Fruit fly (Drosophila melanogaster) whole organism, pupa: ENCODE measurements around the gene tplus3a.

Experiments
- CG10348 ChIP-seq: fragments of 200-800 bp; sonication (Bioruptor generic); IDR thresholded peaks from 2 replicates; pipeline ENCODE4 v1.3.6; 2022; ENCODE audit warnings: missing biosample characterization, missing genetic modification characterization
- CG12605 ChIP-seq: fragments of 200-800 bp; sonication (Bioruptor generic); IDR thresholded peaks from 2 replicates; pipeline ENCODE4 v1.3.6; 2022; ENCODE audit warnings: missing biosample characterization, missing genetic modification characterization
- CG13204 ChIP-seq: fragments of 200-800 bp; sonication (Bioruptor generic); optimal IDR thresholded peaks from 2 replicates; lab custom pipeline; 2018; ENCODE audit warnings: missing biosample characterization, mild to moderate bottlenecking, missing genetic modification characterization, moderate library complexity
- CG14655 ChIP-seq: fragments of 200-800 bp; sonication (Bioruptor generic); optimal IDR thresholded peaks from 3 replicates; lab custom pipeline; 2017; ENCODE audit warnings: mild to moderate bottlenecking, missing biosample characterization, missing genetic modification reagents, missing genetic modification characterization
- CG15710 ChIP-seq: fragments of 200-800 bp; sonication (Bioruptor generic); optimal IDR thresholded peaks from 2 replicates; lab custom pipeline; 2018; ENCODE audit warnings: missing biosample characterization, mild to moderate bottlenecking, missing genetic modification characterization, moderate library complexity
- CG17806 ChIP-seq: fragments of 200-800 bp; sonication (Bioruptor generic); optimal IDR thresholded peaks from 2 replicates; lab custom pipeline; 2018; ENCODE audit warnings: missing biosample characterization, mild to moderate bottlenecking, missing genetic modification characterization, moderate library complexity
- CG32121 ChIP-seq: fragments of 200-800 bp; sonication (Bioruptor generic); IDR thresholded peaks from 2 replicates; pipeline ENCODE4 v1.3.6; 2022; ENCODE audit warnings: missing biosample characterization, missing genetic modification characterization
- CG34367 ChIP-seq: fragments of 200-800 bp; sonication (Bioruptor generic); optimal IDR thresholded peaks from 2 replicates; lab custom pipeline; 2018; ENCODE audit warnings: missing biosample characterization, mild to moderate bottlenecking, missing genetic modification characterization
- CG4496 ChIP-seq: fragments of 200-800 bp; sonication (Bioruptor generic); IDR thresholded peaks from 3 replicates; pipeline ENCODE4 v1.3.6; 2022; ENCODE audit warnings: missing biosample characterization, missing genetic modification characterization
- CG8159 ChIP-seq: fragments of 200-800 bp; sonication (Bioruptor generic); optimal IDR thresholded peaks from 3 replicates; lab custom pipeline; 2018; ENCODE audit warnings: missing biosample characterization, mild to moderate bottlenecking, missing genetic modification characterization, moderate library complexity
- CG8301 ChIP-seq: fragments of 200-800 bp; sonication (Bioruptor generic); optimal IDR thresholded peaks from 2 replicates; lab custom pipeline; 2018; ENCODE audit warnings: missing biosample characterization, mild to moderate bottlenecking, missing genetic modification characterization
- CG9948 ChIP-seq: fragments of 200-800 bp; sonication (Bioruptor generic); optimal IDR thresholded peaks from 2 replicates; lab custom pipeline; 2018; ENCODE audit warnings: missing biosample characterization, mild to moderate bottlenecking, missing genetic modification characterization, moderate library complexity
- D1 ChIP-seq: fragments of 200-800 bp; sonication (Bioruptor generic); optimal IDR thresholded peaks from 2 replicates; lab custom pipeline; 2018; ENCODE audit warnings: missing biosample characterization, mild to moderate bottlenecking, missing genetic modification characterization, moderate library complexity
- EcR ChIP-seq: fragments of 200-800 bp; sonication (Bioruptor generic); optimal IDR thresholded peaks from 3 replicates; lab custom pipeline; 2019; ENCODE audit warnings: missing biosample characterization, missing genetic modification characterization, mild to moderate bottlenecking, moderate library complexity, missing genetic modification reagents
- Ets98B ChIP-seq: fragments of 200-800 bp; sonication (Bioruptor generic); IDR thresholded peaks from 2 replicates; pipeline ENCODE4 v1.3.6; 2022; ENCODE audit warnings: missing biosample characterization, missing genetic modification characterization
- Pif1A ChIP-seq: fragments of 200-800 bp; sonication (Bioruptor generic); optimal IDR thresholded peaks from 3 replicates; lab custom pipeline; 2016; ENCODE audit warnings: missing biosample characterization, missing genetic modification characterization
- Pif1B ChIP-seq: fragments of 200-800 bp; sonication (Bioruptor generic); optimal IDR thresholded peaks from 3 replicates; lab custom pipeline; 2016; ENCODE audit warnings: missing biosample characterization, missing genetic modification characterization
- Snoo ChIP-seq: fragments of 200-800 bp; sonication (Bioruptor generic); optimal IDR thresholded peaks from 3 replicates; lab custom pipeline; 2017; ENCODE audit warnings: missing biosample characterization, mild to moderate bottlenecking, missing genetic modification characterization, inconsistent platforms
- fd96Ca ChIP-seq: fragments of 200-800 bp; sonication (Bioruptor generic); IDR thresholded peaks from 3 replicates; pipeline ENCODE4 v1.3.6; 2022; ENCODE audit warnings: missing biosample characterization, missing genetic modification characterization
- gl ChIP-seq: fragments of 200-800 bp; sonication (Bioruptor generic); optimal IDR thresholded peaks from 2 replicates; lab custom pipeline; 2018; ENCODE audit warnings: missing biosample characterization, mild to moderate bottlenecking, missing genetic modification characterization
- rn ChIP-seq: fragments of 200-800 bp; sonication (Bioruptor generic); IDR thresholded peaks from 2 replicates; pipeline ENCODE4 v1.3.6; 2022; ENCODE audit warnings: missing biosample characterization, missing genetic modification characterization

tplus3a gene

dm6 chr2L:22070844-22071243 is at the start of gene tplus3a:
tplus3a (plus strand) TSS chr2L:22071144.
- TF ChIP-seq CG4496, result no peak
- no peak for TF ChIP-seq Ets98B (GFP tag; lab: Robert Waterston, UW)
- no peak for TF ChIP-seq CG10348 (GFP tag; lab: Robert Waterston, UW)
- no peak for TF ChIP-seq Pif1B (GFP tag; lab: Kevin White, UChicago)
- no peak for TF ChIP-seq rn (GFP tag; lab: Robert Waterston, UW)
- TF ChIP-seq CG13204 (GFP tag; lab: Kevin White, UChicago), result no peak
- no peak for TF ChIP-seq gl (tag; lab: Kevin White, UChicago)
- TF ChIP-seq EcR, result no peak
- TF ChIP-seq Pif1A, result no peak
- no peak for TF ChIP-seq CG8301 (tag; lab: Kevin White, UChicago)
- TF ChIP-seq CG14655 (GFP tag; lab: Kevin White, UChicago), result no peak
- no peak for TF ChIP-seq CG15710
- TF ChIP-seq CG8159 (tag; lab: Kevin White, UChicago), result no peak
- TF ChIP-seq D1 (tag; lab: Kevin White, UChicago), result no peak
- TF ChIP-seq CG12605 (GFP tag; lab: Robert Waterston, UW), result no peak
- TF ChIP-seq CG9948, result no peak
- TF ChIP-seq Snoo (tag; lab: Kevin White, UChicago), result no peak
- TF ChIP-seq, all 21 proteins: peak for 0

- no peak for TF ChIP-seq CG9948
- no peak for TF ChIP-seq D1 (tag; lab: Kevin White, UChicago)
- no peak for TF ChIP-seq CG34367
- TF ChIP-seq rn (GFP tag; lab: Robert Waterston, UW), result no peak
- no peak for TF ChIP-seq Pif1A
- no peak for TF ChIP-seq CG17806 (tag; lab: Kevin White, UChicago)
- no peak; the same call in 1 of the 2 replicates for TF ChIP-seq Ets98B (GFP tag; lab: Robert Waterston, UW)
- peak; percentile 32; the same call in 1 of the 2 replicates for TF ChIP-seq CG32121 (GFP tag; lab: Robert Waterston, UW)
- TF ChIP-seq fd96Ca (GFP tag; lab: Robert Waterston, UW), result peak; percentile 64; the same call in 2 of the 3 replicates
- TF ChIP-seq CG15710, result no peak
- TF ChIP-seq CG14655 (GFP tag; lab: Kevin White, UChicago), result no peak
- no peak for TF ChIP-seq CG4496
- no peak for TF ChIP-seq CG10348 (GFP tag; lab: Robert Waterston, UW)
- TF ChIP-seq Pif1B (GFP tag; lab: Kevin White, UChicago), result no peak
- TF ChIP-seq, all 21 proteins: peak for 2
Observed at dm6 chr2L:22024362-22024761, 46.6 kb upstream of the tplus3a start.

- TF ChIP-seq CG12605 (GFP tag; lab: Robert Waterston, UW), result no peak
- TF ChIP-seq CG8159 (tag; lab: Kevin White, UChicago), result no peak
- TF ChIP-seq CG10348 (GFP tag; lab: Robert Waterston, UW), result no peak
- TF ChIP-seq Snoo (tag; lab: Kevin White, UChicago), result no peak
- no peak for TF ChIP-seq EcR
- no peak for TF ChIP-seq CG32121 (GFP tag; lab: Robert Waterston, UW)
- TF ChIP-seq Pif1A, result no peak
- TF ChIP-seq CG4496, result no peak
Observed at dm6 chr2L:22036877-22037276, 34.1 kb upstream of the tplus3a start.

dm6 chr2L:22037560-22037959 is 33.4 kb upstream of the tplus3a start, which contains the start of gene Grl40a:
Grl40a (plus strand) TSS chr2L:22037860.
- no peak for TF ChIP-seq CG13204 (GFP tag; lab: Kevin White, UChicago)
- TF ChIP-seq CG12605 (GFP tag; lab: Robert Waterston, UW), result no peak
- no peak for TF ChIP-seq Pif1A
- TF ChIP-seq fd96Ca (GFP tag; lab: Robert Waterston, UW), result no peak
- TF ChIP-seq CG34367, result no peak
- TF ChIP-seq gl (tag; lab: Kevin White, UChicago), result no peak
- no peak for TF ChIP-seq CG8301 (tag; lab: Kevin White, UChicago)
- no peak for TF ChIP-seq CG9948

dm6 chr2L:22043777-22044176 is 27.2 kb upstream of the tplus3a start, which contains the start of gene CG31601:
CG31601 (minus strand) TSS chr2L:22043877.
- TF ChIP-seq rn (GFP tag; lab: Robert Waterston, UW) (no peak), Pif1A (no peak), CG32121 (GFP tag; lab: Robert Waterston, UW) (no peak), CG10348 (GFP tag; lab: Robert Waterston, UW) (no peak)
- TF ChIP-seq, all 21 proteins: peak for 0

- no peak for TF ChIP-seq CG8159 (tag; lab: Kevin White, UChicago)
- no peak for TF ChIP-seq CG32121 (GFP tag; lab: Robert Waterston, UW)
- TF ChIP-seq CG12605 (GFP tag; lab: Robert Waterston, UW), result no peak
- TF ChIP-seq fd96Ca (GFP tag; lab: Robert Waterston, UW), result no peak
- TF ChIP-seq CG10348 (GFP tag; lab: Robert Waterston, UW), result no peak
- no peak for TF ChIP-seq CG15710
- TF ChIP-seq CG17806 (tag; lab: Kevin White, UChicago), result no peak
- no peak for TF ChIP-seq CG9948
- no peak for TF ChIP-seq CG34367
- TF ChIP-seq CG13204 (GFP tag; lab: Kevin White, UChicago), result no peak
- no peak for TF ChIP-seq rn (GFP tag; lab: Robert Waterston, UW)
- no peak for TF ChIP-seq Snoo (tag; lab: Kevin White, UChicago)
- no peak for TF ChIP-seq CG8301 (tag; lab: Kevin White, UChicago)
- TF ChIP-seq Pif1B (GFP tag; lab: Kevin White, UChicago), result no peak
- TF ChIP-seq Pif1A, result no peak
- no peak for TF ChIP-seq CG4496
- TF ChIP-seq CG14655 (GFP tag; lab: Kevin White, UChicago), result no peak
- no peak for TF ChIP-seq Ets98B (GFP tag; lab: Robert Waterston, UW)
- no peak for TF ChIP-seq EcR
- no peak for TF ChIP-seq gl (tag; lab: Kevin White, UChicago)
- TF ChIP-seq, all 21 proteins: peak for 0
Observed at dm6 chr2L:22054202-22054601, 16.7 kb upstream of the tplus3a start, which contains the start of gene CG34173. CG34173 (minus strand) TSS chr2L:22054302.
